Worm (Caenorhabditis elegans): Measurements from ENCODE around the gene lgc-5.

lgc-5 gene

DNA sequence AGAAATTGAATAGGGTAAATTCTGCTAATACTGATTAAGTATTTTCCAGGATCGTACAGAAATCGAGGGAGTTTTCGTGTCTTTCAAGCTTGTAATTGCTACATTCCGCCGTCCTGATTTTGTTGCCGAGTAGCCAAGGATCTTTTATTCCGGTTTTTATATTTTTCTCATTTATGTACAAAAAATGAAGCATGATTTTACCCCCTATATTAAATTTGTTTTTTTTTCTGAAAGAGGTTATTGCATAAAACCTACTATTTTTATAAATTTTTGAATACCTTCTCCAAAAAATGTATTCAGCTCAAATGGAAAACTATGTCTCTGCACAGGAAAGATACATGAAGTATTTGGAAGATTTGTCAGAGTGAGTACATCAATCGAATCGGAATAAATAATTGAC, 42.8 kb upstream of the lgc-5 start, which contains the start of gene F35H10.6:
TSS of gene F35H10.6 (plus strand) at position 301 of the 400 bp plus-strand sequence.
- TF ChIP-seq F39B2.1 (GFP tag; IDR thresholded peaks at IDR 0.05): no peak

DNA sequence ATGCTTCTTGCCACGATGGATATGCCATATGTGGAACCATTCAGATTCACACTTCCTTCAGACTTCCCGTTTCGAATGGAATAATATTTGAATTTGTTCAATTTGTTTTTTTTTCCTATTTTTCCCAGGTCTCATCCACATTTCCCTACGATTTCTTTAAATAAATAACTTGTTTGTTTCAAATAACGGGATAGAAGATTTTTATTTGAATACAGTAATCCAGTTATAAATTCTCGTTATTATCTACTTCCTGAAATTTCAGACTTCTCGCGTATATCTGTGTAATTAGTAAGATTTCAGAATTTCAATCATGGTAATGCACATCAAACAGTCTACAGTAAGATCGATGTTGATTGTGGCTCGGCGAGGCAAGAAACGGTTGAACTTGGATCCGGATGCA, 42.0 kb upstream of the lgc-5 start, which contains the start of gene F35H10.5:
TSS of gene F35H10.5 (plus strand) at position 301 of the 400 bp plus-strand sequence.
- TF ChIP-seq F39B2.1 (GFP tag; IDR thresholded peaks at IDR 0.05) (no peak), hsf-1 (GFP tag; IDR thresholded peaks at IDR 0.05) (no peak), nhr-27 (tag; optimal IDR thresholded peaks at IDR 0.05) (no peak), C17E4.6 (GFP tag; IDR thresholded peaks at IDR 0.05) (no peak)

DNA sequence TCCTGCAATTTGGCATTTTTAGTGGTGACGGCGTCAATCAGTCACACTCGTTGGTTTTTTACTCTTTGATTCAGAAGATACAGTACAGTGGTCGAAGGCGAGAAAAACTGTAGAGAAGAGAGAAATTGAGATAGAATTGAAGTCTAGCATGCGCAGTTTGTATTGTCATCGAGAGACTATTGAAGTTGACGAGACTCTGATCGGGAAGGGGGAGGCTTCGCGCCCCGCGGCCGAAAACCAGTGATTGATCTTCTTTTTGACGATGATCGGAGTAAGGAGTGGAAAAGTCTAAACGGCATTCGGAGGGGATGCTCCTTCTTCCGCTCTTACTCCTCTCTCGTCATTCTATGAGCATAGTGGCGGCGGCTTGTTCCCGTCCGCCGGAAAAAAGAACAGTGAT, 40.6 kb upstream of the lgc-5 start:
- TF ChIP-seq aptf-3 (GFP tag; IDR thresholded peaks at IDR 0.05) (no peak), ztf-18 (tag; optimal IDR thresholded peaks at IDR 0.05) (no peak), lin-26 (GFP tag; IDR thresholded peaks at IDR 0.05) (0 out of 2 replicates have a peak, but pooled peaks have one; percentile 21), ekl-4 (GFP tag; IDR thresholded peaks at IDR 0.05) (peak; percentile 65), nhr-120 (GFP tag; IDR thresholded peaks at IDR 0.05) (no peak), snpc-4 (GFP tag; optimal IDR thresholded peaks at IDR 0.05) (no peak), snpc-4 (tag; optimal IDR thresholded peaks at IDR 0.05) (no peak), ztf-26 (tag; optimal IDR thresholded peaks at IDR 0.05) (peak; percentile 37), lir-1 (GFP tag; conservative IDR thresholded peaks at IDR 0.05) (no peak), F33H1.4 (GFP tag; IDR thresholded peaks at IDR 0.05) (no peak), F22D6.2 (tag; optimal IDR thresholded peaks at IDR 0.05) (no peak), atf-7 (tag; optimal IDR thresholded peaks at IDR 0.05) (no peak), T26A5.8 (tag; optimal IDR thresholded peaks at IDR 0.05) (no peak), dox-1 (GFP tag; IDR thresholded peaks at IDR 0.05) (no peak; the same call in 1 of the 2 replicates), F49E8.2 (tag; optimal IDR thresholded peaks at IDR 0.05; ENCODE audit: insufficient read depth) (no peak), hmg-20 (GFP tag; IDR thresholded peaks at IDR 0.05) (no peak), T07F8.4 (tag; optimal IDR thresholded peaks at IDR 0.05) (no peak), K11D2.4 (GFP tag; IDR thresholded peaks at IDR 0.05) (no peak), F10E7.11 (tag; optimal IDR thresholded peaks at IDR 0.05) (no peak), pha-4 (tag; optimal IDR thresholded peaks at IDR 0.05) (no peak), sea-2 (GFP tag; IDR thresholded peaks at IDR 0.05) (no peak), let-607 (tag; optimal IDR thresholded peaks at IDR 0.05) (no peak), cebp-2 (GFP tag; IDR thresholded peaks at IDR 0.05) (no peak), nfya-1 (tag; optimal IDR thresholded peaks at IDR 0.05; ENCODE audit: borderline replicate concordance, insufficient read depth) (no peak), tbp1 (GFP tag; optimal IDR thresholded peaks at IDR 0.05) (no peak), lsl-1 (GFP tag; optimal IDR thresholded peaks at IDR 0.05) (no peak), ama-1 (optimal IDR thresholded peaks at IDR 0.05) (no peak), ama-1 (GFP tag; optimal IDR thresholded peaks at IDR 0.05) (no peak), dpl-1 (GFP tag; optimal IDR thresholded peaks at IDR 0.05) (no peak), let-526 (GFP tag; IDR thresholded peaks at IDR 0.05) (no peak), B0336.3 (GFP tag; IDR thresholded peaks at IDR 0.05) (no peak), ceh-27 (GFP tag; optimal IDR thresholded peaks at IDR 0.05) (no peak), dpff-1 (tag; optimal IDR thresholded peaks at IDR 0.05) (no peak), him-1 (tag; optimal IDR thresholded peaks at IDR 0.05) (no peak), mel-28 (tag; optimal IDR thresholded peaks at IDR 0.05; ENCODE audit: borderline replicate concordance) (no peak), lsy-27 (tag; optimal IDR thresholded peaks at IDR 0.05; ENCODE audit: borderline replicate concordance, insufficient read depth) (no peak), die-1 (tag; optimal IDR thresholded peaks at IDR 0.05) (no peak), somi-1 (GFP tag; optimal IDR thresholded peaks at IDR 0.05) (no peak), hsf-1 (GFP tag; IDR thresholded peaks at IDR 0.05) (no peak), lin-40 (tag; optimal IDR thresholded peaks at IDR 0.05) (peak; percentile 13), egl-18 (GFP tag; IDR thresholded peaks at IDR 0.05) (no peak), zfh-2 (GFP tag; conservative IDR thresholded peaks at IDR 0.05) (no peak), unc-130 (GFP tag; optimal IDR thresholded peaks at IDR 0.05) (no peak)
